Worm (Caenorhabditis elegans) whole organism, L2 larva: ENCODE measurements around the gene ZK1240.9.
A peak's percentile ranks its signal among the peaks of the same experiment; 100 is the strongest.

ENCODE experiments used
- R02D3.7 ChIP-seq: fragments of 150-350 bp; optimal IDR thresholded peaks from 2 replicates; lab custom pipeline; 2014; ENCODE audit warnings: missing biosample characterization, missing genetic modification characterization
- ZK546.5 ChIP-seq: sonication (generic microtip); optimal IDR thresholded peaks from 2 replicates; lab custom pipeline; 2017; ENCODE audit warnings: missing biosample characterization, missing genetic modification characterization
- alr-1 ChIP-seq: fragments of 150-350 bp; optimal IDR thresholded peaks from 2 replicates; lab custom pipeline; 2014; ENCODE audit warnings: missing biosample characterization, missing genetic modification characterization
- aly-2 ChIP-seq: fragments of 150-350 bp; optimal IDR thresholded peaks from 2 replicates; lab custom pipeline; 2014; ENCODE audit warnings: missing biosample characterization, missing genetic modification characterization
- ama-1 ChIP-seq: fragments of 150-350 bp; optimal IDR thresholded peaks from 2 replicates; lab custom pipeline; 2018; ENCODE audit warnings: inconsistent platforms
- blmp-1 ChIP-seq: sonication (generic microtip); optimal IDR thresholded peaks from 2 replicates; lab custom pipeline; 2017; ENCODE audit warnings: missing genetic modification characterization, mild to moderate bottlenecking, missing compliant biosample characterization, antibody characterized with exemption, moderate library complexity; ENCODE audit not compliant: insufficient read depth
- ceh-82 ChIP-seq: fragments of 150-350 bp; optimal IDR thresholded peaks from 2 replicates; lab custom pipeline; 2014; ENCODE audit warnings: missing biosample characterization, missing genetic modification characterization
- egl-27 ChIP-seq: sonication (generic microtip); optimal IDR thresholded peaks from 3 replicates; lab custom pipeline; 2017; ENCODE audit warnings: missing biosample characterization, missing genetic modification reagents, missing genetic modification characterization
- elt-1 ChIP-seq: fragments of 150-350 bp; optimal IDR thresholded peaks from 2 replicates; lab custom pipeline; 2014; ENCODE audit warnings: missing biosample characterization, missing genetic modification characterization
- fos-1 ChIP-seq: fragments of 150-350 bp; optimal IDR thresholded peaks from 2 replicates; lab custom pipeline; 2014; ENCODE audit warnings: missing biosample characterization, missing genetic modification characterization
- gmeb-1 ChIP-seq: fragments of 150-350 bp; optimal IDR thresholded peaks from 2 replicates; lab custom pipeline; 2014; ENCODE audit warnings: missing biosample characterization, missing genetic modification characterization
- lin-39 ChIP-seq: fragments of 150-350 bp; optimal IDR thresholded peaks from 2 replicates; lab custom pipeline; 2014; ENCODE audit warnings: missing biosample characterization, missing genetic modification reagents, missing genetic modification characterization
- mab-5 ChIP-seq: fragments of 150-350 bp; optimal IDR thresholded peaks from 2 replicates; lab custom pipeline; 2014; ENCODE audit warnings: missing biosample characterization, missing genetic modification characterization
- mbf-1 ChIP-seq: sonication (generic microtip); optimal IDR thresholded peaks from 2 replicates; lab custom pipeline; 2017; ENCODE audit warnings: missing biosample characterization, missing genetic modification characterization
- mdl-1 ChIP-seq, 2 experiments: fragments of 150-350 bp in 1 of 2; sonication (generic microtip) in 1 of 2; optimal IDR thresholded peaks; 2 replicates each; lab custom pipeline; 2017; ENCODE audit warnings: missing biosample characterization in 2 of 2, missing genetic modification characterization in 2 of 2
- nhr-12 ChIP-seq: fragments of 150-350 bp; optimal IDR thresholded peaks from 2 replicates; lab custom pipeline; 2014; ENCODE audit warnings: missing biosample characterization, missing genetic modification characterization
- nhr-129 ChIP-seq: fragments of 150-350 bp; optimal IDR thresholded peaks from 2 replicates; lab custom pipeline; 2014; ENCODE audit warnings: missing biosample characterization, missing genetic modification characterization
- nhr-21 ChIP-seq: fragments of 150-350 bp; optimal IDR thresholded peaks from 2 replicates; lab custom pipeline; 2014; ENCODE audit warnings: missing biosample characterization, missing genetic modification characterization
- nhr-23 ChIP-seq: fragments of 150-350 bp; optimal IDR thresholded peaks from 2 replicates; lab custom pipeline; 2014; ENCODE audit warnings: missing biosample characterization, missing genetic modification reagents, missing genetic modification characterization
- nhr-237 ChIP-seq: fragments of 150-350 bp; optimal IDR thresholded peaks from 2 replicates; lab custom pipeline; 2014; ENCODE audit warnings: missing biosample characterization, missing genetic modification characterization
- nhr-25 ChIP-seq: fragments of 150-350 bp; sonication (generic microtip); optimal IDR thresholded peaks from 3 replicates; lab custom pipeline; 2014; ENCODE audit warnings: missing biosample characterization, missing genetic modification characterization
- nhr-6 ChIP-seq: fragments of 150-350 bp; optimal IDR thresholded peaks from 2 replicates; lab custom pipeline; 2014; ENCODE audit warnings: missing biosample characterization, missing genetic modification characterization
- nhr-77 ChIP-seq: fragments of 150-350 bp; optimal IDR thresholded peaks from 2 replicates; lab custom pipeline; 2014; ENCODE audit warnings: missing biosample characterization, missing genetic modification characterization
- peb-1 ChIP-seq: fragments of 150-350 bp; optimal IDR thresholded peaks from 2 replicates; lab custom pipeline; 2014; ENCODE audit warnings: missing biosample characterization, missing genetic modification characterization
- sem-4 ChIP-seq: fragments of 150-350 bp; optimal IDR thresholded peaks from 2 replicates; lab custom pipeline; 2014; ENCODE audit warnings: missing biosample characterization, missing genetic modification reagents, missing genetic modification characterization
- skn-1 ChIP-seq: sonication (generic microtip); optimal IDR thresholded peaks from 2 replicates; lab custom pipeline; 2017; ENCODE audit warnings: missing biosample characterization, missing genetic modification characterization
- sma-3 ChIP-seq: sonication (generic microtip); optimal IDR thresholded peaks from 2 replicates; lab custom pipeline; 2016; ENCODE audit warnings: missing genetic modification reagents, missing genetic modification characterization, missing compliant biosample characterization
- sma-9 ChIP-seq, 2 experiments: fragments of 150-350 bp in 1 of 2; sonication (generic microtip) in 1 of 2; optimal IDR thresholded peaks; 2 replicates each; lab custom pipeline; 2014 to 2016; ENCODE audit warnings: missing genetic modification characterization in 2 of 2, mild to moderate bottlenecking in 1 of 2, missing biosample characterization in 1 of 2, missing compliant biosample characterization in 1 of 2, missing genetic modification reagents in 1 of 2, moderate library complexity in 1 of 2
- unc-39 ChIP-seq: fragments of 150-350 bp; optimal IDR thresholded peaks from 2 replicates; lab custom pipeline; 2014; ENCODE audit warnings: missing biosample characterization, missing genetic modification characterization
- unc-55 ChIP-seq: fragments of 150-350 bp; sonication (generic microtip); optimal IDR thresholded peaks from 3 replicates; lab custom pipeline; 2014; ENCODE audit warnings: missing biosample characterization, missing genetic modification reagents, missing genetic modification characterization
- unc-62 ChIP-seq: fragments of 150-350 bp; optimal IDR thresholded peaks from 2 replicates; lab custom pipeline; 2014; ENCODE audit warnings: missing biosample characterization, missing genetic modification reagents, missing genetic modification characterization
- zag-1 ChIP-seq: fragments of 150-350 bp; optimal IDR thresholded peaks from 2 replicates; lab custom pipeline; 2014; ENCODE audit warnings: missing biosample characterization, missing genetic modification characterization
- ztf-1 ChIP-seq: fragments of 200-800 bp; sonication (Bioruptor generic); conservative IDR thresholded peaks from 2 replicates; pipeline ENCODE4 v1.3.6; 2022; ENCODE audit warnings: missing genetic modification characterization, missing compliant biosample characterization
- ztf-11 ChIP-seq: sonication (generic microtip); optimal IDR thresholded peaks from 2 replicates; lab custom pipeline; 2017; ENCODE audit warnings: missing biosample characterization, missing genetic modification characterization
- ztf-4 ChIP-seq: fragments of 150-350 bp; optimal IDR thresholded peaks from 2 replicates; lab custom pipeline; 2014; ENCODE audit warnings: missing biosample characterization, missing genetic modification characterization

The ZK1240.9 gene

ce11 chrII:2298742-2299141 lies 19.2 kb upstream of the ZK1240.9 start, which contains the start of gene B0281.4:
Gene B0281.4, minus strand, starts transcription at chrII:2298842.
- TF ChIP-seq ztf-4 (tag; lab: Kevin White, UChicago) (no peak), mdl-1 (tag; optimal IDR thresholded peaks at IDR 0.05; lab: Kevin White, UChicago) (no peak), fos-1 (no peak), nhr-6 (tag; lab: Kevin White, UChicago) (no peak), unc-55 (GFP tag; lab: Kevin White, UChicago) (no peak)

ce11 chrII:2300861-2301260 lies 17.1 kb upstream of the ZK1240.9 start, which contains the start of gene B0281.5:
Gene B0281.5, minus strand, starts transcription at chrII:2300961.
- TF ChIP-seq ama-1 (lab: Kevin White, UChicago) (no peak), lin-39 (tag; lab: Kevin White, UChicago) (no peak), gmeb-1 (tag; lab: Kevin White, UChicago) (no peak), ceh-82 (tag; lab: Kevin White, UChicago) (no peak), elt-1 (tag; lab: Kevin White, UChicago) (no peak), nhr-21 (tag; lab: Kevin White, UChicago) (no peak), nhr-237 (no peak), sem-4 (tag; lab: Kevin White, UChicago) (no peak), R02D3.7 (tag; lab: Kevin White, UChicago) (no peak)

- TF ChIP-seq nhr-237 (no peak), sma-3 (no peak), nhr-25 (tag; lab: Kevin White, UChicago) (no peak), skn-1 (tag; lab: Kevin White, UChicago) (no peak), R02D3.7 (tag; lab: Kevin White, UChicago) (no peak), zag-1 (tag; lab: Kevin White, UChicago) (no peak), unc-62 (no peak), alr-1 (tag; lab: Kevin White, UChicago) (no peak), mdl-1 (tag; optimal IDR thresholded peaks at IDR 0.05; lab: Kevin White, UChicago) (no peak), egl-27 (no peak), blmp-1 (tag; lab: Kevin White, UChicago) (no peak), ama-1 (lab: Kevin White, UChicago) (no peak), sma-9 (GFP tag; optimal IDR thresholded peaks at IDR 0.05; lab: Kevin White, UChicago) (no peak), sma-9 (tag; optimal IDR thresholded peaks at IDR 0.05; lab: Kevin White, UChicago) (no peak)
Measured at ce11 chrII:2302330-2302729, 15.7 kb upstream of the ZK1240.9 start, which contains the start of gene B0281.6. Gene B0281.6, minus strand, starts transcription at chrII:2302430.

- TF ChIP-seq nhr-77 (tag; lab: Kevin White, UChicago) (no peak), nhr-129 (tag; lab: Kevin White, UChicago) (no peak), peb-1 (tag; lab: Kevin White, UChicago) (no peak), mab-5 (tag; lab: Kevin White, UChicago) (no peak), ztf-11 (tag; lab: Kevin White, UChicago) (no peak)
Measured at ce11 chrII:2304575-2304974, 13.4 kb upstream of the ZK1240.9 start.

DNA sequence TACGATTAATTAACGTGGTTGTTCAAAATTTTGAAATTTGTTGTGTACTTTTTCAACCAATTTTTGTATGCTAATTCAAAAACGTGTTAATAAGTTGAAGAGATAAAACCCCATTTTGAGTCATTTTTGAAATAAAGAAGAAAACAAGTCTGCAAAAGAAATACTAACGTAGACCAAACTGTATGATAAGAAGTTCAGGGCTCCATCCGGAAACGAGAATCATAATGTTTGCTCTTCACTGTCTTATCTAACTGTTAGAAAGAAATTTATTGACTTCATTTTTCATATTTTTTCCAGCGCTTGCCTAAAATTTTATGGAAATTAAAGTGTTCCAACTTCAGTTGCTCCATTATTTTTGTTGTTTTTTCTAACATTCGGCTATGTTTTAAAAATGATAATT lies 12.5 kb upstream of the ZK1240.9 start:
- TF ChIP-seq fos-1, result peak; percentile 62
- no peak for TF ChIP-seq ztf-11 (tag; lab: Kevin White, UChicago)
- no peak for TF ChIP-seq blmp-1 (tag; lab: Kevin White, UChicago)

ce11 chrII:2306741-2307140 lies 11.2 kb upstream of the ZK1240.9 start, which contains the start of gene B0281.3:
Gene B0281.3, plus strand, starts transcription at chrII:2307041.
- TF ChIP-seq nhr-77 (tag; lab: Kevin White, UChicago), result no peak
- TF ChIP-seq nhr-129 (tag; lab: Kevin White, UChicago), result no peak
- no peak for TF ChIP-seq aly-2 (tag; lab: Kevin White, UChicago)

DNA sequence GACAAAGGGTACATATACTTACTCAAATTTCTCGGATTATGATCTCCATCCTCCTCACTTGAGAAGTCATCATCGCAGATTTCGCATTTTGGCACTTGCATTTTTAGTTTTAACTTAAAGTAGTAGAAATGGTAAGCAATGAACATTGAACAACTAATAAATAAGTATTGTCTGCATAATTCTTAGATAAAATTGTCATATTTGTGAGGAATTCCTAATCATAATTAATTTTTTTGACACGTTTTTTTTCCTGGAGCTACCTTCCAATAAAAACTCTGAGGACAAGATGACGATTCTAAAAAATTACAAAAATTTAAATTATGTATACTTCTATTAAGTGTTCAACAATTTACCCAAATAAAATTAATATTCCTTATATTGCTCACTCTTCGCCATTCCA lies 5.2 kb upstream of the ZK1240.9 start, which contains the start of the genes trim-21 and B0281.1:
Gene trim-21, minus strand, starts transcription at position 101 of the 400 bp plus-strand sequence.
Gene B0281.1, plus strand, starts transcription at position 321 of the 400 bp plus-strand sequence.
- no peak for TF ChIP-seq mab-5 (tag; lab: Kevin White, UChicago)
- TF ChIP-seq R02D3.7 (tag; lab: Kevin White, UChicago), result no peak
- TF ChIP-seq elt-1 (tag; lab: Kevin White, UChicago), result no peak
- TF ChIP-seq unc-39 (tag; lab: Kevin White, UChicago), result no peak
- no peak for TF ChIP-seq nhr-23 (tag; lab: Kevin White, UChicago)
- no peak for TF ChIP-seq ceh-82 (tag; lab: Kevin White, UChicago)
- no peak for TF ChIP-seq sem-4 (tag; lab: Kevin White, UChicago)
- no peak for TF ChIP-seq ztf-1 (GFP tag; lab: Robert Waterston, UW)
- TF ChIP-seq ztf-4 (tag; lab: Kevin White, UChicago), result no peak
- no peak for TF ChIP-seq ama-1 (lab: Kevin White, UChicago)
- TF ChIP-seq gmeb-1 (tag; lab: Kevin White, UChicago), result no peak
- no peak for TF ChIP-seq aly-2 (tag; lab: Kevin White, UChicago)
- TF ChIP-seq nhr-12 (tag; lab: Kevin White, UChicago), result no peak
- no peak for TF ChIP-seq nhr-129 (tag; lab: Kevin White, UChicago)
- no peak for TF ChIP-seq unc-55 (GFP tag; lab: Kevin White, UChicago)
- no peak for TF ChIP-seq mbf-1
- no peak for TF ChIP-seq ZK546.5 (tag; lab: Kevin White, UChicago)
- TF ChIP-seq, all 48 proteins: peak for 0
